Fruit fly (Drosophila melanogaster) whole organism, embryonic: ENCODE measurements around the gene CG14244.
A peak's percentile ranks its signal among the peaks of the same experiment; 100 is the strongest.

Experiments
- Abd-B ChIP-seq: fragments of 200-800 bp; sonication (Bioruptor generic); optimal IDR thresholded peaks from 2 replicates; lab custom pipeline; 2018; ENCODE audit warnings: missing biosample characterization, mild to moderate bottlenecking, missing genetic modification characterization, moderate library complexity
- Atf-2 ChIP-seq: fragments of 200-800 bp; sonication (Bioruptor generic); optimal IDR thresholded peaks from 2 replicates; lab custom pipeline; 2016; ENCODE audit warnings: missing biosample characterization, missing genetic modification characterization
- Blimp-1 ChIP-seq: fragments of 200-800 bp; sonication (Bioruptor generic); optimal IDR thresholded peaks from 3 replicates; lab custom pipeline; 2018; ENCODE audit warnings: missing biosample characterization, missing genetic modification characterization, mild to moderate bottlenecking, moderate library complexity, missing genetic modification reagents
- CG10654 ChIP-seq: fragments of 200-800 bp; sonication (Bioruptor generic); optimal IDR thresholded peaks from 2 replicates; lab custom pipeline; 2016; ENCODE audit warnings: missing biosample characterization, missing genetic modification characterization
- CG12391 ChIP-seq: fragments of 200-800 bp; sonication (Bioruptor generic); optimal IDR thresholded peaks from 3 replicates; lab custom pipeline; 2018; ENCODE audit warnings: missing biosample characterization, mild to moderate bottlenecking, missing genetic modification characterization, moderate library complexity
- CG12942 ChIP-seq: fragments of 200-800 bp; sonication (Bioruptor generic); optimal IDR thresholded peaks from 3 replicates; lab custom pipeline; 2016; ENCODE audit warnings: missing biosample characterization, missing genetic modification characterization
- CG17829 ChIP-seq: fragments of 200-800 bp; optimal IDR thresholded peaks from 2 replicates; lab custom pipeline; 2019; ENCODE audit warnings: missing biosample characterization, mild to moderate bottlenecking, missing genetic modification characterization, moderate library complexity
- CG2120 ChIP-seq: fragments of 200-800 bp; sonication (Bioruptor generic); optimal IDR thresholded peaks from 3 replicates; lab custom pipeline; 2016; ENCODE audit warnings: missing biosample characterization, missing genetic modification characterization
- CG2129 ChIP-seq: fragments of 200-800 bp; sonication (Bioruptor generic); IDR thresholded peaks from 2 replicates; pipeline ENCODE4 v1.3.6; 2022; ENCODE audit warnings: missing biosample characterization, missing genetic modification characterization; ENCODE audit not compliant: partially characterized antibody
- CG30020 ChIP-seq: fragments of 200-800 bp; optimal IDR thresholded peaks from 2 replicates; lab custom pipeline; 2019; ENCODE audit warnings: missing biosample characterization, mild to moderate bottlenecking, missing genetic modification characterization, moderate library complexity
- CG31441 ChIP-seq: fragments of 200-800 bp; sonication (Bioruptor generic); IDR thresholded peaks from 2 replicates; pipeline ENCODE4 v1.3.6; 2022; ENCODE audit warnings: missing biosample characterization, missing genetic modification characterization
- CG33557 ChIP-seq: fragments of 200-800 bp; sonication (Bioruptor generic); optimal IDR thresholded peaks from 2 replicates; lab custom pipeline; 2019; ENCODE audit warnings: missing biosample characterization, mild to moderate bottlenecking, missing genetic modification characterization, moderate library complexity
- CG4730 ChIP-seq: fragments of 200-800 bp; sonication (Bioruptor generic); IDR thresholded peaks from 2 replicates; pipeline ENCODE4 v1.3.6; 2022; ENCODE audit warnings: missing biosample characterization, missing genetic modification characterization
- CG6689 ChIP-seq: fragments of 200-800 bp; sonication (Bioruptor generic); IDR thresholded peaks from 2 replicates; pipeline ENCODE4 v1.3.6; 2022; ENCODE audit warnings: missing biosample characterization, missing genetic modification characterization
- CG7745 ChIP-seq: fragments of 200-800 bp; sonication (Bioruptor generic); optimal IDR thresholded peaks from 2 replicates; lab custom pipeline; 2018; ENCODE audit warnings: missing biosample characterization, mild to moderate bottlenecking, missing genetic modification characterization, moderate library complexity
- CG8478 ChIP-seq: fragments of >200 bp; optimal IDR thresholded peaks from 2 replicates; lab custom pipeline; 2018
- CG9797 ChIP-seq: fragments of 200-800 bp; sonication (Bioruptor generic); optimal IDR thresholded peaks from 3 replicates; lab custom pipeline; 2018; ENCODE audit warnings: missing biosample characterization, mild to moderate bottlenecking, missing genetic modification characterization
- Dad ChIP-seq: fragments of 200-800 bp; sonication (Bioruptor generic); optimal IDR thresholded peaks from 3 replicates; lab custom pipeline; 2016; ENCODE audit warnings: missing biosample characterization, missing genetic modification characterization
- Doc3 ChIP-seq: fragments of 200-800 bp; sonication (Bioruptor generic); IDR thresholded peaks from 3 replicates; pipeline ENCODE4 v1.3.6; 2022; ENCODE audit warnings: missing biosample characterization, missing genetic modification characterization; ENCODE audit not compliant: partially characterized antibody
- E2f2 ChIP-seq: fragments of 200-800 bp; sonication (Bioruptor generic); IDR thresholded peaks from 2 replicates; pipeline ENCODE4 v1.3.6; 2022; ENCODE audit warnings: missing biosample characterization, missing genetic modification characterization
- Elba2 ChIP-seq: fragments of 200-800 bp; sonication (Bioruptor generic); optimal IDR thresholded peaks from 3 replicates; lab custom pipeline; 2016; ENCODE audit warnings: missing biosample characterization, missing genetic modification characterization
- HLH4C ChIP-seq: fragments of 200-800 bp; sonication (Bioruptor generic); IDR thresholded peaks from 3 replicates; pipeline ENCODE4 v1.3.6; 2022; ENCODE audit warnings: missing biosample characterization, missing genetic modification characterization; ENCODE audit not compliant: partially characterized antibody
- HmgD ChIP-seq: fragments of 200-800 bp; sonication (Bioruptor generic); optimal IDR thresholded peaks from 3 replicates; lab custom pipeline; 2016; ENCODE audit warnings: missing biosample characterization, missing genetic modification characterization
- Hr78 ChIP-seq, 2 experiments: fragments of 200-800 bp in 1 of 2; fragments of >200 bp in 1 of 2; sonication (Bioruptor generic) in 1 of 2; optimal IDR thresholded peaks; 2 replicates each; lab custom pipeline; 2017 to 2019; ENCODE audit warnings: missing biosample characterization in 2 of 2, missing genetic modification characterization in 2 of 2, mild to moderate bottlenecking in 1 of 2, moderate library complexity in 1 of 2
- Nf-YC ChIP-seq: fragments of 200-800 bp; optimal IDR thresholded peaks from 3 replicates; lab custom pipeline; 2019; ENCODE audit warnings: missing biosample characterization, mild to moderate bottlenecking, missing genetic modification characterization, moderate library complexity
- Opbp ChIP-seq: fragments of 200-800 bp; sonication (Bioruptor generic); IDR thresholded peaks from 3 replicates; pipeline ENCODE4 v1.3.6; 2022; ENCODE audit warnings: missing biosample characterization, missing genetic modification characterization; ENCODE audit not compliant: partially characterized antibody
- Pdp1 ChIP-seq, 2 experiments: fragments of 200-800 bp; sonication (Bioruptor generic); optimal IDR thresholded peaks; 3 replicates each; lab custom pipeline; 2016; ENCODE audit warnings: missing biosample characterization in 2 of 2, missing genetic modification characterization in 2 of 2, mild to moderate bottlenecking in 1 of 2, moderate library complexity in 1 of 2
- Tbp ChIP-seq: fragments of >200 bp; optimal IDR thresholded peaks from 2 replicates; lab custom pipeline; 2018; ENCODE audit warnings: missing biosample characterization, missing genetic modification characterization
- Xrp1 ChIP-seq: fragments of 200-800 bp; sonication (Bioruptor generic); IDR thresholded peaks from 2 replicates; pipeline ENCODE4 v1.3.6; 2022; ENCODE audit warnings: missing biosample characterization, missing genetic modification characterization
- ac ChIP-seq: fragments of 200-800 bp; sonication (Bioruptor generic); optimal IDR thresholded peaks from 3 replicates; lab custom pipeline; 2017; ENCODE audit warnings: missing biosample characterization, mild to moderate bottlenecking, missing genetic modification characterization
- ase ChIP-seq: fragments of 200-800 bp; sonication (Bioruptor generic); IDR thresholded peaks from 3 replicates; pipeline ENCODE4 v1.3.6; 2022; ENCODE audit warnings: missing biosample characterization, missing genetic modification characterization
- ato ChIP-seq: fragments of 200-800 bp; sonication (Bioruptor generic); IDR thresholded peaks from 2 replicates; pipeline ENCODE4 v1.3.6; 2022; ENCODE audit warnings: missing biosample characterization, missing genetic modification characterization; ENCODE audit not compliant: partially characterized antibody
- chm ChIP-seq: fragments of 200-800 bp; sonication (Bioruptor generic); IDR thresholded peaks from 2 replicates; pipeline ENCODE4 v1.3.6; 2022; ENCODE audit warnings: missing biosample characterization, missing genetic modification characterization
- crol ChIP-seq: fragments of 200-800 bp; sonication (Bioruptor generic); IDR thresholded peaks from 2 replicates; pipeline ENCODE4 v1.3.6; 2022; ENCODE audit warnings: missing biosample characterization, missing genetic modification characterization
- cwo ChIP-seq: fragments of 200-800 bp; sonication (Bioruptor generic); optimal IDR thresholded peaks from 3 replicates; lab custom pipeline; 2017; ENCODE audit warnings: missing biosample characterization, missing genetic modification characterization, mild to moderate bottlenecking, moderate library complexity, missing genetic modification reagents
- gce ChIP-seq: fragments of 200-800 bp; sonication (Bioruptor generic); IDR thresholded peaks from 3 replicates; pipeline ENCODE4 v1.3.6; 2022; ENCODE audit warnings: missing biosample characterization, missing genetic modification characterization
- grau ChIP-seq: fragments of 200-800 bp; optimal IDR thresholded peaks from 3 replicates; lab custom pipeline; 2019; ENCODE audit warnings: missing biosample characterization, mild to moderate bottlenecking, missing genetic modification characterization, moderate library complexity
- hkb ChIP-seq, 2 experiments: fragments of 200-800 bp in 1 of 2; fragments of >200 bp in 1 of 2; sonication (Bioruptor generic) in 1 of 2; IDR thresholded peaks in 1 of 2; optimal IDR thresholded peaks in 1 of 2; 2 replicates each; pipeline versions ENCODE4 v1.3.6 to Lab custom; 2017 to 2022; ENCODE audit warnings: missing biosample characterization in 1 of 2, missing genetic modification characterization in 1 of 2
- inv ChIP-seq: fragments of 200-800 bp; sonication (Bioruptor generic); IDR thresholded peaks from 2 replicates; pipeline ENCODE4 v1.3.6; 2022; ENCODE audit warnings: missing biosample characterization, missing genetic modification characterization; ENCODE audit not compliant: partially characterized antibody
- klu ChIP-seq: fragments of 200-800 bp; sonication (Bioruptor generic); IDR thresholded peaks from 2 replicates; pipeline ENCODE4 v1.3.6; 2022; ENCODE audit warnings: missing biosample characterization, missing genetic modification characterization
- mam ChIP-seq: fragments of 200-800 bp; sonication (Bioruptor generic); optimal IDR thresholded peaks from 3 replicates; lab custom pipeline; 2016; ENCODE audit warnings: missing biosample characterization, missing genetic modification characterization
- odd ChIP-seq: fragments of 200-800 bp; sonication (Bioruptor generic); optimal IDR thresholded peaks from 2 replicates; lab custom pipeline; 2017; ENCODE audit warnings: missing biosample characterization, mild to moderate bottlenecking, missing genetic modification characterization
- pho ChIP-seq: fragments of 200-800 bp; sonication (Bioruptor generic); optimal IDR thresholded peaks from 2 replicates; lab custom pipeline; 2016; ENCODE audit warnings: missing biosample characterization, missing genetic modification characterization
- pzg ChIP-seq: fragments of 200-800 bp; sonication (Bioruptor generic); optimal IDR thresholded peaks from 3 replicates; lab custom pipeline; 2018; ENCODE audit warnings: missing biosample characterization, mild to moderate bottlenecking, missing genetic modification characterization, moderate library complexity
- shn ChIP-seq: fragments of 200-800 bp; sonication (Bioruptor generic); optimal IDR thresholded peaks from 3 replicates; lab custom pipeline; 2016; ENCODE audit warnings: missing biosample characterization, missing genetic modification characterization
- slou ChIP-seq: fragments of 200-800 bp; sonication (Bioruptor generic); optimal IDR thresholded peaks from 3 replicates; lab custom pipeline; 2016; ENCODE audit warnings: missing biosample characterization, missing genetic modification characterization
- so ChIP-seq: fragments of 200-800 bp; sonication (Bioruptor generic); IDR thresholded peaks from 3 replicates; pipeline ENCODE4 v1.3.6; 2022; ENCODE audit warnings: missing biosample characterization, missing genetic modification characterization
- wdn ChIP-seq: fragments of 200-800 bp; sonication (Bioruptor generic); IDR thresholded peaks from 2 replicates; pipeline ENCODE4 v1.3.6; 2022; ENCODE audit warnings: missing biosample characterization, missing genetic modification characterization
- wor ChIP-seq: fragments of 200-800 bp; sonication (Bioruptor generic); IDR thresholded peaks from 2 replicates; pipeline ENCODE4 v1.3.6; 2022; ENCODE audit warnings: missing biosample characterization, missing genetic modification characterization
- yki ChIP-seq: fragments of >200 bp; optimal IDR thresholded peaks from 3 replicates; lab custom pipeline; 2018

CG14244 gene

DNA sequence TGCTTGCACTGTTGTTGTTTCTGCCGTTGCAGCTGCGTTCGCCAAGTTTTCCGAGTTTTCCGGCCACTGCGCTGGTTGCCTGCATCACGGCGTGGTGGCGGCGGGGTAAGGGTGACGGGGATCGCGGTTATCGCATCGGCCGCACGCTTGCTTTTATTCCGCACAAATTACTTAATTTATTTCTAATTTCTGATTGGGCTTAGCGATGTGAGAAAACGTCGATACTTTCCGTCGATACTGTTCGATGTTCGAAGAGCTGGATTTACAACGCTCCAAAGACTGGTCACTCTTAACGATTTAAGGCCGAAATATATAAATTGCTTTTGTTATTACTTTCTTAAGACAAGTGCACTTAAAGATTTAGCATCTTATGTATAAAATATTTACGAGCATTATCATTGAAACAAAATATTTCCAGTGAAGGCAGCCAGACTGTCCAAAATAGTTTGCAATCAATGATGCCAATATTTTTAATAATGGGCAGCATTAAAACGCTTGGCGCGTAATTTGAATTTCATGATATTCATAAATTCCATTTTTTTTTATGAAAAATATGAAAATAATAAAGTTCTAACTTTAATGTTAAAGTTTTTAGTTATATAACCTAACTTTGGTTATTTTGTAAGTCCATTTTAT is 838 bp upstream of the CG14244 start, which contains the start of gene CG6420 (continued):
- TF ChIP-seq Blimp-1 (GFP tag; lab: Kevin White, UChicago) (no peak), CG12391 (peak; percentile 9), Elba2 (peak; percentile 84), ac (GFP tag; lab: Kevin White, UChicago) (no peak), grau (no peak), Doc3 (GFP tag; lab: Robert Waterston, UW) (peak; percentile 84), Pdp1 (GFP tag; optimal IDR thresholded peaks at IDR 0.05; lab: Kevin White, UChicago) (peak in 1 of 2 experiments; percentile 51), Hr78 (GFP tag; optimal IDR thresholded peaks at IDR 0.05; lab: Kevin White, UChicago) (no peak), CG17829 (tag; lab: Kevin White, UChicago) (peak; percentile 48), odd (GFP tag; lab: Kevin White, UChicago) (no peak), so (GFP tag; lab: Robert Waterston, UW) (no peak), CG7745 (tag; lab: Kevin White, UChicago) (peak; percentile 49), slou (GFP tag; lab: Kevin White, UChicago) (no peak), ato (peak; percentile 73), Xrp1 (GFP tag; lab: Robert Waterston, UW) (no peak), ase (GFP tag; lab: Robert Waterston, UW) (no peak), CG12942 (GFP tag; lab: Kevin White, UChicago) (no peak), CG33557 (GFP tag; lab: Kevin White, UChicago) (no peak), yki (lab: Kevin White, UChicago) (no peak), E2f2 (GFP tag; lab: Robert Waterston, UW) (peak; percentile 98), Atf-2 (no peak), pzg (GFP tag; lab: Kevin White, UChicago) (peak; percentile 68), shn (no peak), wdn (no peak), cwo (no peak), CG10654 (GFP tag; lab: Kevin White, UChicago) (no peak), Nf-YC (peak; percentile 65), CG4730 (GFP tag; lab: Robert Waterston, UW) (no peak), wor (no peak), HLH4C (GFP tag; lab: Robert Waterston, UW) (peak; percentile 79), CG2120 (GFP tag; lab: Kevin White, UChicago) (no peak), Dad (GFP tag; lab: Kevin White, UChicago) (peak; percentile 16), hkb (optimal IDR thresholded peaks at IDR 0.05; lab: Kevin White, UChicago) (peak; percentile 83), hkb (GFP tag; IDR thresholded peaks at IDR 0.05; lab: Robert Waterston, UW) (no peak), inv (peak; percentile 86), CG6689 (GFP tag; lab: Robert Waterston, UW) (no peak), Tbp (GFP tag; lab: Kevin White, UChicago) (no peak), Opbp (GFP tag; lab: Robert Waterston, UW) (peak; percentile 87), klu (no peak), CG31441 (GFP tag; lab: Robert Waterston, UW) (0 out of 2 replicates have a peak, but pooled peaks have one; percentile 16), mam (GFP tag; lab: Kevin White, UChicago) (peak; percentile 4), chm (no peak), CG30020 (tag; lab: Kevin White, UChicago) (no peak), HmgD (no peak), pho (no peak), gce (GFP tag; lab: Robert Waterston, UW) (no peak), CG9797 (GFP tag; lab: Kevin White, UChicago) (peak; percentile 55), CG2129 (peak; percentile 57; the same call in 1 of the 2 replicates), CG8478 (lab: Kevin White, UChicago) (no peak), crol (peak; percentile 61), Abd-B (GFP tag; lab: Kevin White, UChicago) (peak; percentile 37)
